Fruit fly (Drosophila melanogaster): ENCODE results near the gene CG13075.

dm6 chr3L:16049955-16050886 lies 33.6 kb upstream of the CG13075 start:
- TF ChIP-seq EcR (GFP tag; optimal IDR thresholded peaks at IDR 0.05) (no peak), pan (optimal IDR thresholded peaks at IDR 0.05) (no peak), usp (GFP tag; optimal IDR thresholded peaks at IDR 0.05) (no peak)
